Fruit fly (Drosophila melanogaster) Kc167 (cell line): ENCODE results near the gene CG6126.

Experiments
- Myc ChIP-seq: fragments of >200 bp; optimal IDR thresholded peaks from 2 replicates; lab custom pipeline; 2017; ENCODE audit warnings: missing external identifiers
- Sin3A ChIP-seq: fragments of >200 bp; optimal IDR thresholded peaks from 2 replicates; lab custom pipeline; 2018; ENCODE audit warnings: missing external identifiers
- h ChIP-seq: fragments of >200 bp; optimal IDR thresholded peaks from 3 replicates; lab custom pipeline; 2018; ENCODE audit warnings: missing external identifiers
- insv ChIP-seq: fragments of >200 bp; optimal IDR thresholded peaks from 3 replicates; lab custom pipeline; 2018; ENCODE audit warnings: missing external identifiers
- psq ChIP-seq: fragments of >200 bp; optimal IDR thresholded peaks from 2 replicates; lab custom pipeline; 2017; ENCODE audit warnings: missing external identifiers
- ttk ChIP-seq: sonication (Bioruptor generic); optimal IDR thresholded peaks from 2 replicates; lab custom pipeline; 2017; ENCODE audit warnings: missing external identifiers

CG6126 gene

DNA sequence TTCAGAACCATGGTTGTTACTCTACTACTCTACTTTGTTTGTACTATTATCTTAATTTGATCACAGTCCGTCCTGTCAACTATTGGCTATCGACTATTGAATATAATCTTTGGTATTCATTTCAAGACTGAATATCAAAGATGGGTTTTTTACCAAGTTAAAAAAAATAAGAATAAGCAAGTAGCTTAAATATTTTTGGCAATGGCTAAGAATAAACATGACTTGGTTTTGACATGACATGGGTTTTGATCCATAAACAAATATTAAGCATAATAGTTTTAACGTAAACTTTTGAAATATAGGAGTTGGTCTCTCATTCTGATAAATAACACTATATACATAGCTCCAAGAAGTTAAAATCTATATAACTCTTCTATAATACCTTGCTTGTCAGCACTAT, 38.9 kb upstream of the CG6126 start:
- no peak for TF ChIP-seq h (lab: Kevin White, UChicago)
- no peak for TF ChIP-seq Sin3A (lab: Kevin White, UChicago)
- no peak for TF ChIP-seq ttk (lab: Kevin White, UChicago)
- TF ChIP-seq psq (lab: Kevin White, UChicago): no peak
- no peak for TF ChIP-seq Myc (lab: Kevin White, UChicago)
- no peak for TF ChIP-seq insv

- TF ChIP-seq h (lab: Kevin White, UChicago): no peak
- no peak for TF ChIP-seq Sin3A (lab: Kevin White, UChicago)
- no peak for TF ChIP-seq ttk (lab: Kevin White, UChicago)
- TF ChIP-seq Myc (lab: Kevin White, UChicago): no peak
- no peak for TF ChIP-seq psq (lab: Kevin White, UChicago)
- no peak for TF ChIP-seq insv
These were observed 38.4 kb upstream of the CG6126 start for dm6 chr3R:16241102-16241779.

- TF ChIP-seq psq (lab: Kevin White, UChicago) (no peak), Sin3A (lab: Kevin White, UChicago) (no peak)
These were observed 37.7 kb upstream of the CG6126 start for dm6 chr3R:16240478-16241101.

- no peak for TF ChIP-seq ttk (lab: Kevin White, UChicago)
- no peak for TF ChIP-seq insv
- no peak for TF ChIP-seq Myc (lab: Kevin White, UChicago)
- TF ChIP-seq h (lab: Kevin White, UChicago): no peak
- no peak for TF ChIP-seq psq (lab: Kevin White, UChicago)
- TF ChIP-seq Sin3A (lab: Kevin White, UChicago): no peak
These were observed 36.4 kb upstream of the CG6126 start for dm6 chr3R:16239304-16239703.

DNA sequence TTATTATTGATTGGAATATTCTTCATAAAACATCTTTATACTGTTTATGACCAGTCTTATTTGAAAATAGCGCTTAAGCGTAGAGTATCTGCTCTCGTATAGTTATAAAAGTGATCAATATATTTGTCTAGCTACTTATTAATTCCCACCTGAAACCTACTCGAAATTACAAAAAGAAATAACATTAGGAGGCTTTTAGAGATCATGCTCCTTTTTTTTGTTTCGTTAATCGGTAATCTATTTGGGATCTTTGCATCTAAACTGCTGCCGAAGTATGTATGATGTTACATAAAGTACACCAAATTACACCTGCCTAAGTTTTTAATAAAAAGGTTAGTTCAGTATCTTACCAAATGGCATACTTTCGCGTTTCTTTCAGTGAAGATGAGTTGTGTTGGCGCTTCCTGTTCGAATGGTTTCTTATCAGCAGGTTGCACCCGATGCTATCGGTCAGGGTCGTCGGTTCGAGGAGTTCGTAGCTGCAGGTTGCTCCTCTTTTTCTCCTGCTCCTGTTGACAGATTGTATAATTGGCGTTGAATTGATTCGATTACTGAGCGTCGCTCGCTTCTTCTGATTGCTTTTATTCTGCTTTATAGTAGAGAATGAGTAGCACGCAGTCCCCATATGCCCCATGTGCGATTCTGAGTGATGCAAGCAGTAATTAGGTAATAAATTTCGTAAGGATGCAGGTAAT, 35.3 kb upstream of the CG6126 start:
- TF ChIP-seq Myc (lab: Kevin White, UChicago): no peak
- TF ChIP-seq psq (lab: Kevin White, UChicago): no peak

DNA sequence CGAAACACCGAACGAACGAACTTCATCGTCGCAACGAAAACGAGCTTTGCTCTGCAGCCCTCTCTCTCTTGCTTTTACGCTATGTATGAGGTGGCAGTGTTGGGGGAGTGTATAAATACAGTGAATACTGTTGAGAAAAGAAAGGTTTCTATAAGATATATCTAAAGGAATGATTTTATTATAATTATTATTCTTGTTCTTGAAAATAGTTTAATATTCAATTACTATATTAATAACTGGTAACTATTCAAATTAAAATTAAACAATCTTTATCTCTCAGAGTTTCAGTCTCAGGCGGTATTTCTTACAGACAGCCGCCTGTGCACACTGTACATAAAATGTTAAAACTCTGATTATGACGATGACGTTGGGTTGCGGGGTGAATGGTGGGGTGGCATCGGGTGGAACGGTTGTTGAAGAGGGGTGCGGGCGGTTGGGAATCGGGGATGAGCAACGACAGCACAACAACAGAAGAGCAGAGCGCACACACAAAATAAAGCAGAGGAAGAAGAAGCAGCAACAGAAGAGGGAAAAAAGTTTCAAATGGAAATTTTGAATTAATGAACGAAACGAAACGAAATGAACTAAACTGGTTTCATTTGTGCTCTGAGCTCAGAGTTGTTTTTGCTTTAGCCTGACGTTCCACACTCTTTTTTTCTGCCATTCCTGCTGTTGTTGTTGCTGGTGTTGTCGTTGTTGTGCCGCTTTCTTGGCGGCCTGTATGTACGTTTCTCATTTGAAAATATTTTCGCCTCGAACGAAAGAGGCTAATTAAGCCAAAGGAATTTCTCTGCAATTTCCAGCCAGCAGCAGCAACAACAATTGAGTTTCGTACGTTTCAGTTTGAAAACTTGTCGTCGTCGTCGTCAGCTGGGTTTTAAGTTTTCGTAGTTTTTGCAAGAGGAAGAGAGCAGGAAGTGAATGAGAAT, 34.1 kb upstream of the CG6126 start:
- no peak for TF ChIP-seq insv
- no peak for TF ChIP-seq ttk (lab: Kevin White, UChicago)
- no peak for TF ChIP-seq h (lab: Kevin White, UChicago)
- TF ChIP-seq Myc (lab: Kevin White, UChicago): no peak
- TF ChIP-seq Sin3A (lab: Kevin White, UChicago): no peak
- TF ChIP-seq psq (lab: Kevin White, UChicago): no peak

dm6 chr3R:16235941-16236712, 33.2 kb upstream of the CG6126 start:
- TF ChIP-seq h (lab: Kevin White, UChicago): no peak
- TF ChIP-seq Sin3A (lab: Kevin White, UChicago): no peak
- TF ChIP-seq Myc (lab: Kevin White, UChicago): no peak
- TF ChIP-seq psq (lab: Kevin White, UChicago): no peak
- no peak for TF ChIP-seq insv
- TF ChIP-seq ttk (lab: Kevin White, UChicago): no peak

- no peak for TF ChIP-seq insv
These were observed 32.5 kb upstream of the CG6126 start for dm6 chr3R:16235215-16235937.

- TF ChIP-seq psq (lab: Kevin White, UChicago): no peak
- no peak for TF ChIP-seq insv
These were observed 31.9 kb upstream of the CG6126 start for dm6 chr3R:16234745-16235149.

- TF ChIP-seq Myc (lab: Kevin White, UChicago) (no peak), psq (lab: Kevin White, UChicago) (no peak), ttk (lab: Kevin White, UChicago) (no peak), h (lab: Kevin White, UChicago) (no peak), Sin3A (lab: Kevin White, UChicago) (no peak), insv (no peak)
These were observed 31.4 kb upstream of the CG6126 start for dm6 chr3R:16234298-16234697.

DNA sequence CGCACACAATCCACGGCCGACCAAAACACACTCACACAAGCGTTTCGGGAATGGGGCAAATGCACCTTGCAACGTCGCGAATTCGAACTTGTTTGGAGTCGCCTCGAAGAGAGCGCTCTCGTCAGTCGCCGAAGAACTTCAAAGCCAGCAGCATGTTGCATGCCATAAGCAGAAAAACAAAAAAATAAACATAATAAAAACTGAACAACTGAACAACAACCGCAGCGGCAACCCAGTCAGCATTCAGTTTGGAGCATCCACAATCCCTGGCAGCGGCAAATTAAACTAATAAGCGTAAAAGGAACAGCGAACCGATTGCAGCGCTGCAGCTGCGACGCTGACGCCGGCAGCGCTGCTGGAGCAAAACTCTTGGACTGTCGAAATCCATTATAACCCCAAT, 29.7 kb upstream of the CG6126 start:
- TF ChIP-seq Myc (lab: Kevin White, UChicago) (no peak), ttk (lab: Kevin White, UChicago) (no peak), h (lab: Kevin White, UChicago) (no peak)
